In the genomic region with DNA sequence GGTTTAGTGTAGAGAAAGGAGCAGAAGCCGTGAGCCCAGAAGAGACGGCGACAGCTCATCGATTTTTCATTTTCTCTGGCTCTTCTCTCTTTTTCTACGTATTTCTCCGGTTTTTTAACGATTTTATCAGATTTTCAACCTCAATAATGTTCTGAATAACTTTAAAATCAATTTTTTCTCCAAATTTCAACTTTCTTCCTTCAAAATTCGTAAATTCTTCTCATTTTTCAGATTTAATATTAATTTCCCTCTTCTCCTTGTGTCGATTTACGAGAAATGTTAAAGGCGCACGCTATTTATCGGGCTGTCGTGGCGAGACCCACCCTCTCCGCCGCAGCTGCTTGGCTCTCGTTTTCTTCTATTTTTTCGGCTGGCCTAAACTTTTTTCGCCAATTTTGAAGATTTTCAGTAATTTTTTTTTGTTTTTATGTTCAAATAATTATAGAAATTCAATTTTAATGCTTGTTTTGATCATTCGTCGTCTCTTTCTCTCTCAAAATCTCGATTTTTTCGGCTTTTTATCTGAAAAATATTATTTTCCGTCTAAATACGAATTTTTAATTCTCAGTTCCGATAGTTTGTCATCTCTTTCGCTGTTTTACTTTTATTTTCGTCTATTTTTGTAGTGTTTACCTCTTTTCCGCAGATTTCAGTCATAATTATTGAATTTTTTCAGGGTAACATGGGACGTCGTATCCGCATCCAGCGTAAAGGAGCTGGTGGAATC, we compare ENCODE assay signal across 8 worm cellular contexts.
A peak's percentile ranks its signal among the peaks of the same experiment; 100 is the strongest.
TF ChIP-seq lines count a peak whose summit lies in the region.

A gene (minus strand): TSS at position 77 of the 727 bp plus-strand sequence.
A gene (plus strand): TSS at position 677 of the 727 bp plus-strand sequence.

TF ChIP-seq in whole organism, L1 larva, 84 proteins besides CTCF, POLR2A, EP300 and RAD21 (continues in another document):
- peak; percentile 79 for TF ChIP-seq snu-23 (GFP tag; optimal IDR thresholded peaks at IDR 0.05; lab: Kevin White, UChicago)
- TF ChIP-seq mep-1 (tag; optimal IDR thresholded peaks at IDR 0.05; lab: Kevin White, UChicago), result peak; percentile 79
- no peak for TF ChIP-seq mab-9 (GFP tag; IDR thresholded peaks at IDR 0.05; lab: Robert Waterston, UW)
- TF ChIP-seq nhr-47 (tag; optimal IDR thresholded peaks at IDR 0.05; lab: Kevin White, UChicago), result peak; percentile 69
- peak; percentile 69 to 70 for TF ChIP-seq efl-1 (optimal IDR thresholded peaks at IDR 0.05; lab: Kevin White, UChicago)
- TF ChIP-seq efl-1 (GFP tag; optimal IDR thresholded peaks at IDR 0.05 in 1 of 2; lab: Kevin White, UChicago), result peak; percentile 63 to 94
- peak; percentile 24 to 61 (median 59) for TF ChIP-seq ceh-82 (tag; optimal IDR thresholded peaks at IDR 0.05; lab: Kevin White, UChicago)
- no peak for TF ChIP-seq hlh-17 (GFP tag; optimal IDR thresholded peaks at IDR 0.05; lab: Kevin White, UChicago; ENCODE audit: borderline replicate concordance)
- TF ChIP-seq swsn-7 (tag; optimal IDR thresholded peaks at IDR 0.05; lab: Kevin White, UChicago), result peak; percentile 53

TF ChIP-seq in whole organism, L2 larva, 48 proteins besides CTCF, POLR2A, EP300 and RAD21 (continues in another document):
- TF ChIP-seq ama-1 (optimal IDR thresholded peaks at IDR 0.05; lab: Kevin White, UChicago) (no peak), sma-9 (GFP tag; optimal IDR thresholded peaks at IDR 0.05; lab: Kevin White, UChicago) (no peak), sma-9 (tag; optimal IDR thresholded peaks at IDR 0.05; lab: Kevin White, UChicago) (no peak), F13H6.1 (tag; optimal IDR thresholded peaks at IDR 0.05; lab: Kevin White, UChicago) (peak; percentile 45), ZK546.5 (tag; optimal IDR thresholded peaks at IDR 0.05; lab: Kevin White, UChicago) (no peak), nhr-25 (tag; optimal IDR thresholded peaks at IDR 0.05; lab: Kevin White, UChicago) (peak; percentile 45), fos-1 (tag; optimal IDR thresholded peaks at IDR 0.05; lab: Kevin White, UChicago) (no peak), elt-3 (tag; optimal IDR thresholded peaks at IDR 0.05; lab: Kevin White, UChicago) (no peak), nhr-129 (tag; optimal IDR thresholded peaks at IDR 0.05; lab: Kevin White, UChicago) (peak; percentile 48), R02D3.7 (tag; optimal IDR thresholded peaks at IDR 0.05; lab: Kevin White, UChicago) (peak; percentile 69), unc-55 (GFP tag; optimal IDR thresholded peaks at IDR 0.05; lab: Kevin White, UChicago) (peak; percentile 74)

TF ChIP-seq in whole organism, L3 larva, 47 proteins besides CTCF, POLR2A, EP300 and RAD21 (continues in another document):
- TF ChIP-seq nhr-43 (tag; optimal IDR thresholded peaks at IDR 0.05; lab: Kevin White, UChicago; ENCODE audit: poor library complexity, severe bottlenecking) (peak; percentile 44), pha-4 (tag; optimal IDR thresholded peaks at IDR 0.05; lab: Kevin White, UChicago) (peak; percentile 81), elt-2 (tag; optimal IDR thresholded peaks at IDR 0.05; lab: Kevin White, UChicago) (peak; percentile 27), egl-27 (tag; optimal IDR thresholded peaks at IDR 0.05; lab: Kevin White, UChicago) (no peak), skn-1 (tag; optimal IDR thresholded peaks at IDR 0.05; lab: Kevin White, UChicago) (no peak), hmg-11 (tag; optimal IDR thresholded peaks at IDR 0.05; lab: Kevin White, UChicago) (peak; percentile 12), nfya-1 (tag; optimal IDR thresholded peaks at IDR 0.05; lab: Kevin White, UChicago; ENCODE audit: insufficient read depth) (peak; percentile 79), ceh-82 (tag; optimal IDR thresholded peaks at IDR 0.05; lab: Kevin White, UChicago) (no peak), eor-1 (tag; optimal IDR thresholded peaks at IDR 0.05; lab: Kevin White, UChicago) (no peak), mdl-1 (tag; optimal IDR thresholded peaks at IDR 0.05; lab: Kevin White, UChicago) (no peak)

TF ChIP-seq in whole organism, L4 larva, 104 proteins besides CTCF, POLR2A, EP300 and RAD21 (continues in another document):
- TF ChIP-seq mes-2 (tag; optimal IDR thresholded peaks at IDR 0.05; lab: Kevin White, UChicago; ENCODE audit: poor library complexity, severe bottlenecking), result peak; percentile 82
- TF ChIP-seq hlh-30 (tag; optimal IDR thresholded peaks at IDR 0.05; lab: Kevin White, UChicago; ENCODE audit: insufficient read depth), result peak; percentile 68
- no peak for TF ChIP-seq vab-7 (GFP tag; IDR thresholded peaks at IDR 0.05; lab: Robert Waterston, UW)
- TF ChIP-seq gei-8 (GFP tag; optimal IDR thresholded peaks at IDR 0.05; lab: Kevin White, UChicago), result no peak
- peak; percentile 26 for TF ChIP-seq nhr-6 (tag; optimal IDR thresholded peaks at IDR 0.05; lab: Kevin White, UChicago)
- peak; percentile 94 for TF ChIP-seq aha-1 (tag; lab: Kevin White, UChicago)
- TF ChIP-seq nhr-77 (tag; optimal IDR thresholded peaks at IDR 0.05; lab: Kevin White, UChicago), result peak; percentile 29
- no peak for TF ChIP-seq nhr-76 (tag; optimal IDR thresholded peaks at IDR 0.05; lab: Kevin White, UChicago)
- TF ChIP-seq rbr-2 (tag; optimal IDR thresholded peaks at IDR 0.05; lab: Kevin White, UChicago), result peak; percentile 22
- TF ChIP-seq nhr-28 (tag; optimal IDR thresholded peaks at IDR 0.05; lab: Kevin White, UChicago), result peak; percentile 21

TF ChIP-seq in whole organism, early embryonic, 17 proteins besides CTCF, POLR2A, EP300 and RAD21:
- TF ChIP-seq hmg-4 (GFP tag; optimal IDR thresholded peaks at IDR 0.05; lab: Kevin White, UChicago), result no peak
- TF ChIP-seq flt-1 (GFP tag; IDR thresholded peaks at IDR 0.05; lab: Robert Waterston, UW), result 0 out of 2 replicates have a peak, but pooled peaks have one; percentile 15

TF ChIP-seq in whole organism, late embryonic, 69 proteins besides CTCF, POLR2A, EP300 and RAD21 (continues in another document):
- no peak for TF ChIP-seq hlh-15 (tag; optimal IDR thresholded peaks at IDR 0.05; lab: Kevin White, UChicago)
- peak; percentile 84 for TF ChIP-seq unc-42 (tag; optimal IDR thresholded peaks at IDR 0.05; lab: Kevin White, UChicago)
- TF ChIP-seq elt-2 (tag; optimal IDR thresholded peaks at IDR 0.05; lab: Kevin White, UChicago), result peak; percentile 11
- no peak for TF ChIP-seq hlh-6 (tag; optimal IDR thresholded peaks at IDR 0.05; lab: Kevin White, UChicago)
- TF ChIP-seq ahr-1 (tag; optimal IDR thresholded peaks at IDR 0.05; lab: Kevin White, UChicago), result no peak
- no peak for TF ChIP-seq ceh-30 (tag; optimal IDR thresholded peaks at IDR 0.05; lab: Kevin White, UChicago)
- no peak for TF ChIP-seq tbx-7 (tag; optimal IDR thresholded peaks at IDR 0.05; lab: Kevin White, UChicago)
- TF ChIP-seq C38D4.7 (GFP tag; optimal IDR thresholded peaks at IDR 0.05; lab: Kevin White, UChicago), result no peak
- TF ChIP-seq dve-1 (tag; optimal IDR thresholded peaks at IDR 0.05; lab: Kevin White, UChicago), result no peak
- TF ChIP-seq ceh-31 (tag; optimal IDR thresholded peaks at IDR 0.05; lab: Kevin White, UChicago), result peak; percentile 49
- no peak for TF ChIP-seq C08G9.2 (tag; optimal IDR thresholded peaks at IDR 0.05; lab: Kevin White, UChicago)
- TF ChIP-seq ref-2 (tag; optimal IDR thresholded peaks at IDR 0.05; lab: Kevin White, UChicago), result no peak
- no peak for TF ChIP-seq ceh-18 (tag; optimal IDR thresholded peaks at IDR 0.05; lab: Kevin White, UChicago)
- no peak for TF ChIP-seq nhr-232 (tag; optimal IDR thresholded peaks at IDR 0.05; lab: Kevin White, UChicago)
- TF ChIP-seq sdc-2 (tag; optimal IDR thresholded peaks at IDR 0.05; lab: Kevin White, UChicago), result no peak

TF ChIP-seq in whole organism, mixed stage, embryonic, 35 proteins besides CTCF, POLR2A, EP300 and RAD21:
- peak; percentile 19 for TF ChIP-seq drap-1 (GFP tag; optimal IDR thresholded peaks at IDR 0.05; lab: Kevin White, UChicago)
- peak; percentile 31 for TF ChIP-seq nhr-237 (tag; optimal IDR thresholded peaks at IDR 0.05; lab: Kevin White, UChicago)
- peak; percentile 91 for TF ChIP-seq ces-1 (GFP tag; optimal IDR thresholded peaks at IDR 0.05; lab: Kevin White, UChicago)
- TF ChIP-seq mep-1 (tag; optimal IDR thresholded peaks at IDR 0.05; lab: Kevin White, UChicago), result peak; percentile 82
- peak; percentile 71 for TF ChIP-seq lsy-2 (tag; optimal IDR thresholded peaks at IDR 0.05; lab: Kevin White, UChicago)
- peak; percentile 5 for TF ChIP-seq ham-2 (GFP tag; optimal IDR thresholded peaks at IDR 0.05; lab: Kevin White, UChicago)
- no peak for TF ChIP-seq ceh-39 (tag; optimal IDR thresholded peaks at IDR 0.05; lab: Kevin White, UChicago)
- peak; percentile 58 for TF ChIP-seq lin-13 (tag; optimal IDR thresholded peaks at IDR 0.05; lab: Kevin White, UChicago)
- TF ChIP-seq sptf-1 (tag; optimal IDR thresholded peaks at IDR 0.05; lab: Kevin White, UChicago), result peak; percentile 16
- peak; percentile 70 for TF ChIP-seq hlh-1 (tag; optimal IDR thresholded peaks at IDR 0.05; lab: Kevin White, UChicago)
- TF ChIP-seq zip-8 (tag; optimal IDR thresholded peaks at IDR 0.05; lab: Kevin White, UChicago), result no peak

TF ChIP-seq in whole organism, young adult, 124 proteins besides CTCF, POLR2A, EP300 and RAD21 (continues in another document):
- TF ChIP-seq xnd-1 (tag; optimal IDR thresholded peaks at IDR 0.05; lab: Kevin White, UChicago), result no peak
- TF ChIP-seq hrde-1 (tag; optimal IDR thresholded peaks at IDR 0.05; lab: Kevin White, UChicago; ENCODE audit: borderline replicate concordance), result no peak
- no peak for TF ChIP-seq him-1 (tag; optimal IDR thresholded peaks at IDR 0.05; lab: Kevin White, UChicago)
- no peak for TF ChIP-seq attf-3 (GFP tag; conservative IDR thresholded peaks at IDR 0.05; lab: Robert Waterston, UW)
- TF ChIP-seq akir-1 (GFP tag; optimal IDR thresholded peaks at IDR 0.05; lab: Kevin White, UChicago), result no peak
- TF ChIP-seq F33H1.4 (GFP tag; IDR thresholded peaks at IDR 0.05; lab: Robert Waterston, UW), result peak; percentile 86
- TF ChIP-seq ama-1 (optimal IDR thresholded peaks at IDR 0.05; lab: Kevin White, UChicago), result no peak
- TF ChIP-seq ama-1 (GFP tag; optimal IDR thresholded peaks at IDR 0.05; lab: Kevin White, UChicago), result no peak
- TF ChIP-seq sdz-38 (tag; optimal IDR thresholded peaks at IDR 0.05; lab: Kevin White, UChicago), result no peak
- TF ChIP-seq nhr-27 (tag; optimal IDR thresholded peaks at IDR 0.05; lab: Kevin White, UChicago), result no peak
- TF ChIP-seq lsl-1 (GFP tag; optimal IDR thresholded peaks at IDR 0.05; lab: Kevin White, UChicago), result peak; percentile 37
- 0 out of 2 replicates have a peak, but pooled peaks have one; percentile 12 for TF ChIP-seq cebp-1 (GFP tag; IDR thresholded peaks at IDR 0.05; lab: Robert Waterston, UW)
- peak; percentile 58 for TF ChIP-seq cebp-1 (tag; optimal IDR thresholded peaks at IDR 0.05; lab: Kevin White, UChicago)
- TF ChIP-seq ztf-22 (GFP tag; optimal IDR thresholded peaks at IDR 0.05; lab: Kevin White, UChicago), result no peak
- no peak for TF ChIP-seq K12H6.12 (tag; optimal IDR thresholded peaks at IDR 0.05; lab: Kevin White, UChicago)
- no peak for TF ChIP-seq ztf-28 (GFP tag; IDR thresholded peaks at IDR 0.05; lab: Robert Waterston, UW)
- no peak for TF ChIP-seq hsf-1 (GFP tag; IDR thresholded peaks at IDR 0.05; lab: Robert Waterston, UW)
- no peak for TF ChIP-seq egl-44 (GFP tag; IDR thresholded peaks at IDR 0.05; lab: Robert Waterston, UW)
- peak; percentile 60; the same call in 1 of the 2 replicates for TF ChIP-seq madf-6 (GFP tag; IDR thresholded peaks at IDR 0.05; lab: Robert Waterston, UW)
- TF ChIP-seq lin-26 (GFP tag; IDR thresholded peaks at IDR 0.05; lab: Robert Waterston, UW), result no peak
